Worm (Caenorhabditis elegans) whole organism, L3 larva: ENCODE measurements around the gene C01G5.9.

ENCODE experiments used
- aly-2 ChIP-seq: fragments of 150-350 bp; optimal IDR thresholded peaks from 2 replicates; lab custom pipeline; 2014; ENCODE audit warnings: missing biosample characterization, missing genetic modification characterization
- ama-1 ChIP-seq: fragments of 150-350 bp; optimal IDR thresholded peaks from 2 replicates; lab custom pipeline; 2018
- ceh-16 ChIP-seq: sonication (generic microtip); optimal IDR thresholded peaks from 2 replicates; lab custom pipeline; 2017; ENCODE audit warnings: missing biosample characterization, missing genetic modification characterization
- ceh-28 ChIP-seq: fragments of 150-350 bp; optimal IDR thresholded peaks from 2 replicates; lab custom pipeline; 2014; ENCODE audit warnings: missing biosample characterization, missing genetic modification reagents, missing genetic modification characterization
- ceh-82 ChIP-seq: fragments of 150-350 bp; optimal IDR thresholded peaks from 2 replicates; lab custom pipeline; 2014; ENCODE audit warnings: missing biosample characterization, missing genetic modification characterization
- daf-12 ChIP-seq: fragments of 150-350 bp; optimal IDR thresholded peaks from 2 replicates; lab custom pipeline; 2014; ENCODE audit warnings: missing biosample characterization, missing genetic modification reagents, missing genetic modification characterization
- egl-27 ChIP-seq: sonication (generic microtip); optimal IDR thresholded peaks from 4 replicates; lab custom pipeline; 2017; ENCODE audit warnings: missing biosample characterization, missing genetic modification reagents, missing genetic modification characterization
- egl-5 ChIP-seq: fragments of 150-350 bp; optimal IDR thresholded peaks from 2 replicates; lab custom pipeline; 2017; ENCODE audit warnings: missing biosample characterization, missing genetic modification reagents, missing genetic modification characterization, inconsistent platforms
- elt-1 ChIP-seq: fragments of 150-350 bp; optimal IDR thresholded peaks from 2 replicates; lab custom pipeline; 2014; ENCODE audit warnings: missing biosample characterization, missing genetic modification characterization
- elt-2 ChIP-seq: sonication (generic microtip); optimal IDR thresholded peaks from 2 replicates; lab custom pipeline; 2016; ENCODE audit warnings: missing genetic modification reagents, mild to moderate bottlenecking, missing genetic modification characterization, missing compliant biosample characterization
- elt-3 ChIP-seq, 3 experiments: fragments of 150-350 bp in 1 of 3; sonication (generic microtip) in 2 of 3; optimal IDR thresholded peaks; 2 replicates in 2 of 3; 4 replicates in 1 of 3; lab custom pipeline; 2014 to 2017; ENCODE audit warnings: missing biosample characterization in 3 of 3, missing genetic modification characterization in 3 of 3
- eor-1 ChIP-seq, 2 experiments: fragments of 150-350 bp; optimal IDR thresholded peaks; 2 replicates each; lab custom pipeline; 2014 to 2018; ENCODE audit warnings: missing biosample characterization in 2 of 2, missing genetic modification characterization in 2 of 2
- fkh-2 ChIP-seq: fragments of 150-350 bp; optimal IDR thresholded peaks from 2 replicates; lab custom pipeline; 2014; ENCODE audit warnings: missing biosample characterization, missing genetic modification reagents, missing genetic modification characterization
- hmg-11 ChIP-seq: sonication (generic microtip); optimal IDR thresholded peaks from 2 replicates; lab custom pipeline; 2016; ENCODE audit warnings: missing genetic modification characterization, missing compliant biosample characterization
- jun-1 ChIP-seq: fragments of 150-350 bp; optimal IDR thresholded peaks from 2 replicates; lab custom pipeline; 2014; ENCODE audit warnings: missing biosample characterization, missing genetic modification reagents, missing genetic modification characterization
- lin-15B ChIP-seq: fragments of 150-350 bp; optimal IDR thresholded peaks from 2 replicates; lab custom pipeline; 2014; ENCODE audit warnings: missing biosample characterization, missing genetic modification characterization
- mml-1 ChIP-seq: fragments of 150-350 bp; sonication (generic microtip); optimal IDR thresholded peaks from 3 replicates; lab custom pipeline; 2014; ENCODE audit warnings: missing biosample characterization, missing genetic modification characterization
- nfya-1 ChIP-seq: sonication (generic microtip); optimal IDR thresholded peaks from 2 replicates; lab custom pipeline; 2017; ENCODE audit warnings: missing genetic modification characterization, mild to moderate bottlenecking, missing compliant biosample characterization, antibody characterized with exemption, moderate library complexity; ENCODE audit not compliant: insufficient read depth
- nhr-23 ChIP-seq: fragments of 150-350 bp; optimal IDR thresholded peaks from 2 replicates; lab custom pipeline; 2014; ENCODE audit warnings: missing biosample characterization, missing genetic modification reagents, missing genetic modification characterization
- nhr-25 ChIP-seq: sonication (generic microtip); optimal IDR thresholded peaks from 2 replicates; lab custom pipeline; 2017; ENCODE audit warnings: missing biosample characterization, missing genetic modification characterization
- nhr-67 ChIP-seq: fragments of 150-350 bp; optimal IDR thresholded peaks from 2 replicates; lab custom pipeline; 2014; ENCODE audit warnings: missing biosample characterization, missing genetic modification characterization
- nhr-76 ChIP-seq: fragments of 150-350 bp; sonication (generic microtip); optimal IDR thresholded peaks from 5 replicates; lab custom pipeline; 2014; ENCODE audit warnings: missing biosample characterization, missing genetic modification characterization
- nhr-77 ChIP-seq: fragments of 150-350 bp; optimal IDR thresholded peaks from 2 replicates; lab custom pipeline; 2014; ENCODE audit warnings: missing biosample characterization, missing genetic modification characterization
- pha-4 ChIP-seq: fragments of 150-350 bp; optimal IDR thresholded peaks from 2 replicates; lab custom pipeline; 2014; ENCODE audit warnings: missing biosample characterization, missing genetic modification reagents, missing genetic modification characterization
- sea-2 ChIP-seq: fragments of 150-350 bp; sonication (generic microtip); optimal IDR thresholded peaks from 4 replicates; lab custom pipeline; 2014; ENCODE audit warnings: missing biosample characterization, missing genetic modification reagents, missing genetic modification characterization
- skn-1 ChIP-seq: fragments of 150-350 bp; optimal IDR thresholded peaks from 2 replicates; lab custom pipeline; 2014; ENCODE audit warnings: missing biosample characterization, missing genetic modification characterization
- snpc-4 ChIP-seq: fragments of 150-350 bp; optimal IDR thresholded peaks from 2 replicates; lab custom pipeline; 2014; ENCODE audit warnings: missing biosample characterization, missing genetic modification characterization
- tbx-2 ChIP-seq: sonication (generic microtip); optimal IDR thresholded peaks from 2 replicates; lab custom pipeline; 2016; ENCODE audit warnings: mild to moderate bottlenecking, missing genetic modification characterization, missing compliant biosample characterization
- unc-39 ChIP-seq: sonication (generic microtip); optimal IDR thresholded peaks from 4 replicates; lab custom pipeline; 2017; ENCODE audit warnings: missing biosample characterization, missing genetic modification characterization
- unc-62 ChIP-seq: fragments of 150-350 bp; sonication (generic microtip); optimal IDR thresholded peaks from 4 replicates; lab custom pipeline; 2014; ENCODE audit warnings: missing biosample characterization, missing genetic modification reagents, missing genetic modification characterization
- zag-1 ChIP-seq: fragments of 150-350 bp; optimal IDR thresholded peaks from 2 replicates; lab custom pipeline; 2014; ENCODE audit warnings: missing biosample characterization, missing genetic modification characterization
- ztf-4 ChIP-seq: fragments of 150-350 bp; optimal IDR thresholded peaks from 2 replicates; lab custom pipeline; 2014; ENCODE audit warnings: missing biosample characterization, missing genetic modification characterization

Gene C01G5.9

DNA sequence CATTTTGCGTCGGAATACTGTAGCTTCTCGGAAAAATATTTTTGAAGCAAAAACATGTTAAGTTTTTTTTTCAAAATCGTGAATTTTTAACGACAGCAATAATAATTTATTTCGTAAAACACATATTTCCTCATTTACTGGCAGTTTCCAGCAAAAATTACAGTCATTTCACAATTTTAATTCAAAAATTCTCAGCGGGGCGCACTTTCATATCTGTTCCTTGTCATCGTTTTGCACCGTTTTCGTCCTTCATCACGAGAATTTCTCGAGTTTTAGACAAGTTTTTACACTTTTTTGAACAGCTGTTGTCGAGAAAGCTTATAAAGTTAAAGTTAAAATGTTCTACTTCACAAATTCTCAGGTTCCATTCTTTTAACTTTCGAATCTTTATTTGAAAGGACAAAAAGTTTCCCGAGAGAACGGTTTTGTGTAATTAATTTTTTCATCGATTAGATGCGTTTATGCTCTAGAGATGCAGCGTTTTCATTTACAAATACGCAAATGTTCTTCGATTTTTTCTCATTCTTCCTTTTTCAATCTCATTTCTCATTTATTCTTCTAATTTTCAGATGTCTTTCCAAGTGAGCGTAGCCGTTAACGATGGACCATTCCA, 2.7 kb downstream of the C01G5.9 start, which contains the start of gene ddi-1:
Gene ddi-1, plus strand, starts transcription at position 563 of the 613 bp plus-strand sequence.
- TF ChIP-seq skn-1 (tag; lab: Kevin White, UChicago), result peak; percentile 14
- TF ChIP-seq nfya-1, result no peak
- TF ChIP-seq snpc-4 (tag; lab: Kevin White, UChicago), result peak; percentile 21

DNA sequence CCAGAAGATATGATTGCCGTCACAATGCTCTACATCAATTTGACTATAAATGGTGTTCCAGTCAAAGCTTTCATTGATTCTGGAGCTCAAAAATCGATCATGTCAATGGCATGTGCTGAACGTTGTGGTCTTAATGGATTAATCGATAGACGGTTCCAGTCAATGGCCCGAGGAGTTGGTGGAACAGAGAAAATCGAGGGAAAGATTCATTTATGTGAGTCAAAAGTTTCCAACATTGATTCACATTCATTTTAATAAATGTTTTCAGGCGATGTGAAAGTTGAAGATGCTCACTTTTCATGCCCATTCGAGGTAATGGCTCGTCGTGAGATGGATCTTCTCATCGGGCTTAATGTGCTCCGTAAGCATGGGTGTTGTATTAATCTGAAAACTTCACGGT, 4.1 kb downstream of the C01G5.9 start:
- no peak for TF ChIP-seq fkh-2 (tag; lab: Kevin White, UChicago)
- TF ChIP-seq ceh-82 (tag; lab: Kevin White, UChicago), result no peak
- TF ChIP-seq snpc-4 (tag; lab: Kevin White, UChicago), result no peak
- TF ChIP-seq ztf-4 (tag; lab: Kevin White, UChicago), result no peak

DNA sequence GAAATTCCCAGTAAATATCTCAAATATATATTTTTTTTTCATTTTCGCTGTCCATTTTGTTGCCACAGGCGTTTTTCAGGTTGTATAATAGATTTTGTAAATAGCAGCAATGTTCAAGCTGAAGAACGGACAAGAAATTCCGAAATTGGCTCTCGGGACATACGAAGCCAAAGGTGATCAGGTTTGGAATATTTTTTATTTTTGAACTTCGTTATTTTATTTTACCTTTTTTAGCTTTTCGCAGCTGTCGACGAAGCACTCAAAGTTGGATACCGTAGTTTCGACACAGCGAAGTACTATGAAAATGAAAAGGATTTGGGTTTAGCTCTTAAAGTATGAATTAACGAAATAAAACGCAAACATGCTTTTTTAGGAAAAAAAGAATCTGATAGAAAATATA, 4.8 kb downstream of the C01G5.9 start, which contains the start of gene C01G5.5:
Gene C01G5.5, plus strand, starts transcription at position 80 of the 400 bp plus-strand sequence.
- TF ChIP-seq eor-1 (tag; optimal IDR thresholded peaks at IDR 0.05; lab: Kevin White, UChicago), result no peak
- TF ChIP-seq nhr-77 (tag; lab: Kevin White, UChicago), result no peak
- no peak for TF ChIP-seq unc-62
- no peak for TF ChIP-seq ztf-4 (tag; lab: Kevin White, UChicago)
- no peak for TF ChIP-seq zag-1 (tag; lab: Kevin White, UChicago)
- no peak for TF ChIP-seq ama-1
- no peak for TF ChIP-seq elt-1 (tag; lab: Kevin White, UChicago)
- no peak for TF ChIP-seq elt-3 (tag; optimal IDR thresholded peaks at IDR 0.05; lab: Kevin White, UChicago)
- no peak for TF ChIP-seq ceh-16
- TF ChIP-seq pha-4 (tag; lab: Kevin White, UChicago), result no peak
- no peak for TF ChIP-seq daf-12 (tag; lab: Kevin White, UChicago)
- no peak for TF ChIP-seq skn-1 (tag; lab: Kevin White, UChicago)
- TF ChIP-seq nhr-25 (tag; lab: Kevin White, UChicago), result no peak
- TF ChIP-seq nhr-23 (tag; lab: Kevin White, UChicago), result no peak
- TF ChIP-seq egl-5 (tag; lab: Kevin White, UChicago), result no peak
- no peak for TF ChIP-seq aly-2 (tag; lab: Kevin White, UChicago)
- TF ChIP-seq nhr-67, result no peak
- TF ChIP-seq fkh-2 (tag; lab: Kevin White, UChicago), result no peak

ce11 chrIV:6526522-6526921, 6.8 kb downstream of the C01G5.9 start:
- TF ChIP-seq unc-39, result no peak
- TF ChIP-seq nhr-77 (tag; lab: Kevin White, UChicago), result no peak
- no peak for TF ChIP-seq tbx-2
- TF ChIP-seq ceh-28 (tag; lab: Kevin White, UChicago), result no peak
- no peak for TF ChIP-seq ceh-82 (tag; lab: Kevin White, UChicago)
- no peak for TF ChIP-seq sea-2 (GFP tag; lab: Kevin White, UChicago)
- no peak for TF ChIP-seq jun-1 (tag; lab: Kevin White, UChicago)

DNA sequence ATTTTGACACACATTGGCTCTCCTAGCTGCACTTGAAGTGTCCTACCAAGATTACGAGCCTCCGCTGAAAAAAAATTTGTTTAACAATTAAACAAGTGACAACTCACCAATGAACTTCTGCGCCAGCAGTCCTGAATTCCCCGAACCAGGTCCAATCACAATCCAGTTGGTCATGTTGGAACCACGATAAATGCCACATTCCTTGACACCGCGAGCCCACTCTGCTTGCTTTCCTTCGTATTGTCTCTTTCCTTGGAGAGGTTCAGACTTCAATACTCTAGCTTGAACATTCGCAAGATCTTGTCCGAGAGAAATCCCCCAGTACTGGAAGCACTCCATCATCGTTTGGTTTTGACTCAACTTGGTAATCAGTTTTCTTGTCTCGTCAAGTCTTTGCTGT, 8.5 kb downstream of the C01G5.9 start:
- TF ChIP-seq nhr-77 (tag; lab: Kevin White, UChicago) (no peak), hmg-11 (tag; lab: Kevin White, UChicago) (no peak), egl-27 (no peak), lin-15B (tag; lab: Kevin White, UChicago) (no peak), aly-2 (tag; lab: Kevin White, UChicago) (no peak), nhr-76 (tag; lab: Kevin White, UChicago) (no peak), ama-1 (no peak), ceh-28 (tag; lab: Kevin White, UChicago) (no peak), unc-62 (no peak), zag-1 (tag; lab: Kevin White, UChicago) (no peak), sea-2 (GFP tag; lab: Kevin White, UChicago) (no peak), unc-39 (no peak), daf-12 (tag; lab: Kevin White, UChicago) (no peak), pha-4 (tag; lab: Kevin White, UChicago) (no peak), snpc-4 (tag; lab: Kevin White, UChicago) (no peak), mml-1 (no peak), elt-2 (tag; lab: Kevin White, UChicago) (no peak), elt-1 (tag; lab: Kevin White, UChicago) (no peak)
- TF ChIP-seq, all 47 proteins: peak for 0
